Worm (Caenorhabditis elegans): ENCODE results near the gene C40H5.2.

DNA sequence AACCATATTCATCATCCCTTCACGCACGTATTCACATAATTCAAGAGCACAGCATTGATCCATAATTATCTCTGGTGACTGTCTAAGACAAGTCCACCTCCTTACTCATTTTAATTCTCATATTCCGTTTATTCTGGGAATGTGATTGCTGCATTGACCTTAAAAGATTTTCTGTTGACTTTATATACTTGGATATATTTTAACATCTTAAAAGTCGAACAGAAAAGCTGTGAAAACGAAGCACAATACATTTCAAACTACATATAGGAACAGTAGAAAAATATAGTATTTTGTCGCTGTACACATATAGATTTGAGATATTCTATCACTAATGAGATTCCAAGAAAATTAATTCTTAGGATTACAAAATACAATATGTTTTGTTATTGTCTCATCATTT is 6.4 kb downstream of the C40H5.2 start:
- TF ChIP-seq cog-1 (tag; optimal IDR thresholded peaks at IDR 0.05) (no peak), med-1 (GFP tag; optimal IDR thresholded peaks at IDR 0.05; ENCODE audit: insufficient read depth) (no peak), ztf-23 (GFP tag; IDR thresholded peaks at IDR 0.05) (no peak), tab-1 (GFP tag; IDR thresholded peaks at IDR 0.05) (no peak), ref-1 (GFP tag; conservative IDR thresholded peaks at IDR 0.05) (no peak)
